Fruit fly (Drosophila melanogaster): Measurements from ENCODE around the gene CG11403.

CG11403 gene

DNA sequence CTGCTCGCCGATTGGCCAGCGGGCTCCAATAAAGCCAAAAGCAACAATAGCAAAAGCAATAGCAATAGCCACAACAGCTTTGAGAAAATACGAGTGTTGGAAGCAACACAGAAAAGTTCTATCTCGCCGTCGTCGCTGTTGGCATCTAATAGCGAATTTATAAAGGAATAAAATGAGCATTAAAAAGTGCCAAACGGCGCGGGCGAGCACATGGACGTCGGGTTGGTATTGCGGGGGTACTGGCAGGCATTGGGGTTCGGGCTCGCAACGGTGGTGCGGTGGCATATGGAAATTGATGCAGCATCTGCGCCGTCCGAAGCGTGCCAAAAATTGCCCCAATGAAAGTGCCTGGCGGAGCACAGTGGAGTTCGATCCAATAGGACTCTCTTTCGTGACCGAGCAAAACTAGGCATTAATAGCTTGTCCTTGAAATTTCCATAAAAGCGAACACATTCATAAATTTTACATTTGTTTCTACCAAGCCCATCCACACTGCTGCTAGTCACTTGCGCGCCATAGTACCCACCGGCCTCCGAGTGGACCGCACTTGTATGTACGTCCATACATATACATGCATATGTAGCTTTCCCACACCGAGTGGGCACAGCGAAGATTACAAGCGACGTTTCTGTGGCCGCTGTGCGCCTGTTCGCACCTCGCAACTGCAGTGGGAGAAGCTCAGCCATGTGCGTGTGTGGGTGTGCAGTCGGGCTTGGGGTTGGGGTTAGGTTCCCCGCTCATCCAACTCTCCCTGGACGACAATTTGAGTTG, 37.3 kb upstream of the CG11403 start (continued):
- TF ChIP-seq CG17568 (GFP tag; optimal IDR thresholded peaks at IDR 0.05) = peak; percentile 78
- TF ChIP-seq Adf1 (GFP tag; IDR thresholded peaks at IDR 0.05) = peak; percentile 63
- TF ChIP-seq lola (GFP tag; optimal IDR thresholded peaks at IDR 0.05) = peak in 1 of 3 experiments; percentile 46
- TF ChIP-seq Hand (GFP tag; optimal IDR thresholded peaks at IDR 0.05) = peak; percentile 86
- peak; percentile 83 for TF ChIP-seq Abd-B (GFP tag; optimal IDR thresholded peaks at IDR 0.05)
- TF ChIP-seq CG8281 (tag; optimal IDR thresholded peaks at IDR 0.05) = peak; percentile 70
- peak; percentile 75 for TF ChIP-seq ham (GFP tag; IDR thresholded peaks at IDR 0.05)
- peak; percentile 79 for TF ChIP-seq NC2β (GFP tag; optimal IDR thresholded peaks at IDR 0.05)
- TF ChIP-seq bbx (GFP tag; IDR thresholded peaks at IDR 0.05; ENCODE audit: partially characterized antibody) = no peak
- peak; percentile 93 for TF ChIP-seq ind (GFP tag; optimal IDR thresholded peaks at IDR 0.05)
- peak; percentile 17 for TF ChIP-seq kni (GFP tag; optimal IDR thresholded peaks at IDR 0.05)
- TF ChIP-seq CG32772 (GFP tag; IDR thresholded peaks at IDR 0.05) = peak; percentile 91
- TF ChIP-seq Scr (GFP tag; IDR thresholded peaks at IDR 0.05; ENCODE audit: partially characterized antibody) = no peak
- no peak for TF ChIP-seq fd102C (GFP tag; optimal IDR thresholded peaks at IDR 0.05)
- TF ChIP-seq CG17186 (GFP tag; optimal IDR thresholded peaks at IDR 0.05) = peak; percentile 54
- TF ChIP-seq unpg (GFP tag; optimal IDR thresholded peaks at IDR 0.05) = peak; percentile 92
- no peak for TF ChIP-seq hbn (GFP tag; IDR thresholded peaks at IDR 0.05; ENCODE audit: partially characterized antibody)
- TF ChIP-seq CG2120 (GFP tag; optimal IDR thresholded peaks at IDR 0.05) = peak; percentile 94
- peak; percentile 92 for TF ChIP-seq E2f1 (GFP tag; IDR thresholded peaks at IDR 0.05)
- peak; percentile 89 for TF ChIP-seq row (GFP tag; IDR thresholded peaks at IDR 0.05)
- no peak for TF ChIP-seq CG7963 (GFP tag; IDR thresholded peaks at IDR 0.05; ENCODE audit: partially characterized antibody)
- peak; percentile 89 for TF ChIP-seq ap (GFP tag; IDR thresholded peaks at IDR 0.05)
- TF ChIP-seq E2f2 (GFP tag; IDR thresholded peaks at IDR 0.05) = peak; percentile 71
- TF ChIP-seq p53 (GFP tag; optimal IDR thresholded peaks at IDR 0.05) = peak; percentile 83
- no peak for TF ChIP-seq Stat92E (GFP tag; optimal IDR thresholded peaks at IDR 0.05)
- peak; percentile 88 for TF ChIP-seq wdn (GFP tag; IDR thresholded peaks at IDR 0.05)
- TF ChIP-seq Neu2 (GFP tag; optimal IDR thresholded peaks at IDR 0.05; ENCODE audit: borderline replicate concordance) = no peak
- TF ChIP-seq CG8359 (GFP tag; optimal IDR thresholded peaks at IDR 0.05; ENCODE audit: borderline replicate concordance) = peak; percentile 70
- peak; percentile 89 for TF ChIP-seq CG3726 (GFP tag; IDR thresholded peaks at IDR 0.05)
- TF ChIP-seq Tbp (GFP tag; optimal IDR thresholded peaks at IDR 0.05) = no peak
- peak; percentile 91 for TF ChIP-seq CHES-1-like (GFP tag; optimal IDR thresholded peaks at IDR 0.05)
- TF ChIP-seq CG7928 (GFP tag; optimal IDR thresholded peaks at IDR 0.05) = peak; percentile 73
- TF ChIP-seq CG8290 (GFP tag; optimal IDR thresholded peaks at IDR 0.05) = peak; percentile 66
- TF ChIP-seq CG8290 (tag; optimal IDR thresholded peaks at IDR 0.05) = peak in 1 of 2 experiments; percentile 98
- TF ChIP-seq Hey (tag; optimal IDR thresholded peaks at IDR 0.05) = peak; percentile 78
- peak; percentile 91 for TF ChIP-seq pho (GFP tag; optimal IDR thresholded peaks at IDR 0.05)
- no peak for TF ChIP-seq nerfin-2 (GFP tag; IDR thresholded peaks at IDR 0.05; ENCODE audit: partially characterized antibody)
- peak; percentile 95 for TF ChIP-seq Ptx1 (GFP tag; IDR thresholded peaks at IDR 0.05)
- peak; percentile 96 for TF ChIP-seq CG32532 (GFP tag; IDR thresholded peaks at IDR 0.05)
- TF ChIP-seq otp (GFP tag; IDR thresholded peaks at IDR 0.05) = peak; percentile 94
- peak; percentile 95 for TF ChIP-seq Ada2b (GFP tag; IDR thresholded peaks at IDR 0.05)
- TF ChIP-seq rib (GFP tag; IDR thresholded peaks at IDR 0.05) = peak; percentile 89
- peak; percentile 83 for TF ChIP-seq tin (GFP tag; optimal IDR thresholded peaks at IDR 0.05)
- no peak for TF ChIP-seq cad (GFP tag; optimal IDR thresholded peaks at IDR 0.05)
- TF ChIP-seq CG18619 (GFP tag; optimal IDR thresholded peaks at IDR 0.05) = peak; percentile 92
- TF ChIP-seq Vsx1 (GFP tag; optimal IDR thresholded peaks at IDR 0.05) = peak; percentile 87
- peak; percentile 93 for TF ChIP-seq CG11504 (tag; optimal IDR thresholded peaks at IDR 0.05)
- no peak for TF ChIP-seq usp (GFP tag; optimal IDR thresholded peaks at IDR 0.05)
- TF ChIP-seq ci (GFP tag; IDR thresholded peaks at IDR 0.05) = peak; percentile 96
